Worm (Caenorhabditis elegans): ENCODE measurements around the gene F21D5.9.

- no peak for TF ChIP-seq cog-1 (tag; optimal IDR thresholded peaks at IDR 0.05)
- no peak for TF ChIP-seq flt-1 (GFP tag; IDR thresholded peaks at IDR 0.05)
- TF ChIP-seq ref-1 (GFP tag; conservative IDR thresholded peaks at IDR 0.05), result no peak
- TF ChIP-seq tab-1 (GFP tag; IDR thresholded peaks at IDR 0.05), result no peak
- no peak for TF ChIP-seq klf-2 (GFP tag; conservative IDR thresholded peaks at IDR 0.05)
- no peak for TF ChIP-seq T22C8.4 (GFP tag; IDR thresholded peaks at IDR 0.05)
- TF ChIP-seq ztf-23 (GFP tag; IDR thresholded peaks at IDR 0.05), result no peak
- no peak for TF ChIP-seq ztf-29 (GFP tag; IDR thresholded peaks at IDR 0.05)
These were observed 25.1 kb downstream of the F21D5.9 start for ce11 chrIV:8748967-8749366.
